Worm (Caenorhabditis elegans) whole organism, L4/young adult: ENCODE measurements around the gene Y53F4B.24.

Experiments used
- dao-5 ChIP-seq: sonication (generic microtip); optimal IDR thresholded peaks from 2 replicates; lab custom pipeline; 2016; ENCODE audit warnings: missing genotype, missing genetic modification characterization, moderate library complexity, missing compliant biosample characterization
- him-1 ChIP-seq: sonication (generic microtip); optimal IDR thresholded peaks from 2 replicates; lab custom pipeline; 2016; ENCODE audit warnings: missing genotype, missing genetic modification reagents, missing genetic modification characterization, missing compliant biosample characterization

DNA sequence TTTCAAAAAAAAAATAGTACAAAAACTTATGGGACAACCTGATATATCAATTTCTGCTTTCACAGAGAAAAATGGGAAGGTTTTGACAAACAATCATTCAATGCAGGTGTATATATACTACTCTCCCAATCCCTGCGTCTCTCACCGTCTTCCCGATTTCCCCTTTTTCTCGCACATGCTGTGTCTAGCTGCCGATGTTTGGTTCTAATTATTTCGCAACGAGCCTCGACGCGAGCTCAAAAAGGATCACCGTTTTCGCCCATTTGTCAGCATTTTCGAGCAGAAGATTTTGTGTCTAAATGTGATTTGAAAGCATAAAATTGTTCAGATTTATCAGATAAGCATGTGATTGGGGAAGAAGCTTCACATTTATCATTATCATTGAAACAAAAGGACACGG is 38.9 kb upstream of the Y53F4B.24 start:
- TF ChIP-seq him-1 (tag; lab: Kevin White, UChicago) = no peak
- TF ChIP-seq dao-5 = no peak
